Worm (Caenorhabditis elegans): ENCODE measurements around the gene ZK546.4.

ZK546.4 gene

ce11 chrII:4934954-4935353 lies 2.9 kb upstream of the ZK546.4 start, which contains the start of gene gst-30:
Gene gst-30 (minus strand): TSS chrII:4935054.
- TF ChIP-seq pha-4 (tag; optimal IDR thresholded peaks at IDR 0.05) (no peak), fkh-2 (tag; optimal IDR thresholded peaks at IDR 0.05) (no peak), elt-2 (tag; optimal IDR thresholded peaks at IDR 0.05) (no peak), ceh-82 (tag; optimal IDR thresholded peaks at IDR 0.05) (no peak)

DNA sequence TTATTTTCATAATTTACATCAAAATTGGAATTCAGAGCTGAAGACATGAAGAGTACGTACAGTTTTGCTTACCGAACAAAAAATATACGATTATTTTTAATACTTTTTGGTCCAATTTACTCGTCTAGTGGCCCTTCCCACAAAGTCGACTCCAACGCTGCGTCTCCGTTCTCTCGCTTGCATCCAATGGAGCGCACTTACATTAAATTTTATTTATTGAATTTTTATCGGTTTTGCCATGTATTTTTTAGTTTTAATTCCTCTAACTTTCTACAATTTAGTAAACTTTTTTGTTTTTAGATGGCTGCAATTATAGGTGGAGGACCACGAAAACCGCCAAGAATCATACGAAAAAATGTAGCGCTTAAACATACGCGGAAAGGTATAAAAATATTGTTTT lies 2.3 kb upstream of the ZK546.4 start, which contains the start of gene ZK546.5:
TSS of gene ZK546.5 (plus strand) at position 301 of the 400 bp plus-strand sequence.
- TF ChIP-seq nfya-1 (tag; optimal IDR thresholded peaks at IDR 0.05; ENCODE audit: insufficient read depth) (peak; percentile 36), ceh-28 (tag; optimal IDR thresholded peaks at IDR 0.05) (no peak), fkh-10 (GFP tag; optimal IDR thresholded peaks at IDR 0.05) (no peak), lin-15B (tag; optimal IDR thresholded peaks at IDR 0.05) (peak; percentile 1), ceh-16 (tag; optimal IDR thresholded peaks at IDR 0.05) (no peak), nhr-11 (tag; optimal IDR thresholded peaks at IDR 0.05) (no peak)

ce11 chrII:4941050-4941449 lies 3.2 kb downstream of the ZK546.4 start, which contains the start of gene cblc-1:
Gene cblc-1 (minus strand): TSS chrII:4941150.
- no peak for TF ChIP-seq nhr-11 (tag; optimal IDR thresholded peaks at IDR 0.05)
- no peak for TF ChIP-seq mdl-1 (tag; optimal IDR thresholded peaks at IDR 0.05)
- no peak for TF ChIP-seq ceh-16 (tag; optimal IDR thresholded peaks at IDR 0.05)
- no peak for TF ChIP-seq ZK546.5 (tag; optimal IDR thresholded peaks at IDR 0.05)
- no peak for TF ChIP-seq zag-1 (tag; optimal IDR thresholded peaks at IDR 0.05)
- no peak for TF ChIP-seq lin-15B (tag; optimal IDR thresholded peaks at IDR 0.05)
- no peak for TF ChIP-seq nhr-28 (tag; optimal IDR thresholded peaks at IDR 0.05)
- no peak for TF ChIP-seq tbx-2 (tag; optimal IDR thresholded peaks at IDR 0.05)
- TF ChIP-seq egl-5 (tag; optimal IDR thresholded peaks at IDR 0.05), result no peak
- no peak for TF ChIP-seq snpc-4 (tag; optimal IDR thresholded peaks at IDR 0.05)
- no peak for TF ChIP-seq nfya-1 (tag; optimal IDR thresholded peaks at IDR 0.05; ENCODE audit: insufficient read depth)

- TF ChIP-seq ama-1 (optimal IDR thresholded peaks at IDR 0.05) (peak; percentile 24), nhr-23 (tag; optimal IDR thresholded peaks at IDR 0.05) (peak; percentile 28), R02D3.7 (tag; optimal IDR thresholded peaks at IDR 0.05) (no peak), pha-4 (tag; optimal IDR thresholded peaks at IDR 0.05) (peak; percentile 59), tbx-2 (tag; optimal IDR thresholded peaks at IDR 0.05) (no peak), ceh-16 (tag; optimal IDR thresholded peaks at IDR 0.05) (no peak), daf-12 (tag; optimal IDR thresholded peaks at IDR 0.05) (no peak), nhr-67 (tag; optimal IDR thresholded peaks at IDR 0.05) (no peak), aly-2 (tag; optimal IDR thresholded peaks at IDR 0.05) (no peak), elt-1 (tag; optimal IDR thresholded peaks at IDR 0.05) (peak; percentile 95), jun-1 (tag; optimal IDR thresholded peaks at IDR 0.05) (no peak), hmg-11 (tag; optimal IDR thresholded peaks at IDR 0.05) (no peak), elt-2 (tag; optimal IDR thresholded peaks at IDR 0.05) (peak; percentile 71), egl-5 (tag; optimal IDR thresholded peaks at IDR 0.05) (no peak), nfya-1 (tag; optimal IDR thresholded peaks at IDR 0.05; ENCODE audit: insufficient read depth) (peak; percentile 23)
Observed at ce11 chrII:4941541-4942206, 3.8 kb downstream of the ZK546.4 start, which contains the start of gene ZK546.19. Gene ZK546.19 (plus strand): TSS chrII:4941726.

DNA sequence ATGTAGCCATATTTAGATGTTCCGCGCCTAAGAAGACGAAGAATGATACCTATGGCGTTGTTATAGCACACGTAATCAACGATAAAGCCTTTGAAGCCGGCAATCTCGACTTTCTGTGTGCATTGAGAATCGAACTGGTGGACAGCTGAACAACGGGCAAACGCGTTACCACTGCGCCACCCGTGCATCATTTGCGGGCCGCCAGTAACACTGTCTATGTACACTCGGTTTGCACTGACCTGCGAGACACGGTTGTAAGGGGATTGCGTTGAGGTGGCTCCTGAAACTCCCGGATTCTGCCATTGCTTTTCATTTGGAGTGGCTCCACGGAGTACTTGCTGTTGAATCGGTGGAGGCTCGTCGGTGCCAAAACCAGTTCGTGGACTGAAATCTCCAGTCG lies 4.6 kb downstream of the ZK546.4 start:
- TF ChIP-seq nfya-1 (tag; optimal IDR thresholded peaks at IDR 0.05; ENCODE audit: insufficient read depth), result peak; percentile 52
- no peak for TF ChIP-seq ZK546.5 (tag; optimal IDR thresholded peaks at IDR 0.05)
- TF ChIP-seq jun-1 (tag; optimal IDR thresholded peaks at IDR 0.05), result peak; percentile 20
- TF ChIP-seq nhr-25 (tag; optimal IDR thresholded peaks at IDR 0.05), result peak; percentile 47
- TF ChIP-seq lin-15B (tag; optimal IDR thresholded peaks at IDR 0.05), result no peak
- peak; percentile 10 for TF ChIP-seq tbx-2 (tag; optimal IDR thresholded peaks at IDR 0.05)
- TF ChIP-seq pha-4 (tag; optimal IDR thresholded peaks at IDR 0.05), result peak; percentile 48
- peak; percentile 54 for TF ChIP-seq nhr-43 (tag; optimal IDR thresholded peaks at IDR 0.05; ENCODE audit: poor library complexity, severe bottlenecking)
- peak; percentile 63 for TF ChIP-seq lsy-12 (tag; optimal IDR thresholded peaks at IDR 0.05)
- TF ChIP-seq aly-2 (tag; optimal IDR thresholded peaks at IDR 0.05), result peak; percentile 20
- TF ChIP-seq egl-5 (tag; optimal IDR thresholded peaks at IDR 0.05), result no peak
- no peak for TF ChIP-seq ztf-11 (tag; optimal IDR thresholded peaks at IDR 0.05)
- no peak for TF ChIP-seq nhr-67 (tag; optimal IDR thresholded peaks at IDR 0.05)
- peak; percentile 94 for TF ChIP-seq ama-1 (optimal IDR thresholded peaks at IDR 0.05)

- TF ChIP-seq nhr-77 (tag; optimal IDR thresholded peaks at IDR 0.05) (no peak), pqm-1 (tag; optimal IDR thresholded peaks at IDR 0.05) (peak; percentile 80), fkh-10 (GFP tag; optimal IDR thresholded peaks at IDR 0.05) (no peak), skn-1 (tag; optimal IDR thresholded peaks at IDR 0.05) (no peak), pha-4 (tag; optimal IDR thresholded peaks at IDR 0.05) (peak; percentile 24), lsy-12 (tag; optimal IDR thresholded peaks at IDR 0.05) (no peak), ceh-9 (tag; optimal IDR thresholded peaks at IDR 0.05) (no peak), elt-2 (tag; optimal IDR thresholded peaks at IDR 0.05) (peak; percentile 96)
Observed at ce11 chrII:4942829-4943228, 5.0 kb downstream of the ZK546.4 start.

Data from whole organism, L3 larva.